Worm (Caenorhabditis elegans) whole organism, L1 larva: ENCODE data around the gene nhr-59.

ENCODE experiments used
- ama-1 ChIP-seq: fragments of 150-350 bp; optimal IDR thresholded peaks from 2 replicates; lab custom pipeline; 2014
- elt-2 ChIP-seq: sonication (generic microtip); optimal IDR thresholded peaks from 2 replicates; lab custom pipeline; 2016; ENCODE audit warnings: missing genetic modification characterization, mild to moderate bottlenecking, inconsistent platforms, missing compliant biosample characterization, missing genetic modification reagents
- fkh-4 ChIP-seq: sonication (generic microtip); optimal IDR thresholded peaks from 2 replicates; lab custom pipeline; 2016; ENCODE audit warnings: missing compliant biosample characterization, missing genetic modification characterization, borderline replicate concordance
- lin-13 ChIP-seq: fragments of 150-350 bp; optimal IDR thresholded peaks from 2 replicates; lab custom pipeline; 2014; ENCODE audit warnings: missing biosample characterization, missing genetic modification reagents, missing genetic modification characterization
- lin-39 ChIP-seq: fragments of 150-350 bp; optimal IDR thresholded peaks from 2 replicates; lab custom pipeline; 2014; ENCODE audit warnings: missing biosample characterization, missing genetic modification reagents, missing genetic modification characterization
- nhr-237 ChIP-seq: fragments of 150-350 bp; optimal IDR thresholded peaks from 2 replicates; lab custom pipeline; 2014; ENCODE audit warnings: missing biosample characterization, missing genetic modification characterization
- nhr-85 ChIP-seq: sonication (generic microtip); peaks from one replicate; lab custom pipeline; 2016; ENCODE audit warnings: missing genetic modification characterization, inconsistent platforms, missing compliant biosample characterization
- pqm-1 ChIP-seq: sonication (generic microtip); optimal IDR thresholded peaks from 3 replicates; lab custom pipeline; 2017; ENCODE audit warnings: missing biosample characterization, missing genetic modification characterization
- sptf-1 ChIP-seq: fragments of 150-350 bp; optimal IDR thresholded peaks from 2 replicates; lab custom pipeline; 2014; ENCODE audit warnings: missing biosample characterization, missing genetic modification characterization

DNA sequence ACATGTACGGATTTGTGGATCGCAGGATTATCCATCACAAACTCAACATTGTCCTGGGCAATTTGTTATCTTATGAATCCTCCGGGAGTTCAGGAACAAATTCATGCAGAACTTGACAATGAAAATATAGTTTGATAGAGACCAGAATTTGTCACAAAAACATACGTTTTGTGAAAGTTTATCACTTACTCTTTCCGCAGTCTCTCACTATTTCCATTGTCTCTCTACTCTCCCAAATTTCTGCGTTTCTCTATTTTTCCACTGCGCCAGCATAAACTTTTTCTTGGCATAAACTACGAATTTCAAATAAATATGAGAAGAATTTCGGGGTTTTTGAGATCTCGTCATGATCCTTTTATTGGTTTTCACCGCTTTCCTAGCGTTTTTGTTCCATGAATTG lies 35.4 kb downstream of the nhr-59 start, which contains the start of gene cyp-33C3:
- TF ChIP-seq nhr-85 (no peak), elt-2 (tag; lab: Kevin White, UChicago) (no peak), lin-13 (GFP tag; lab: Kevin White, UChicago) (no peak), lin-39 (tag; lab: Kevin White, UChicago) (no peak), pqm-1 (tag; lab: Kevin White, UChicago) (no peak), sptf-1 (tag; lab: Kevin White, UChicago) (no peak), ama-1 (lab: Kevin White, UChicago) (no peak), nhr-237 (tag; lab: Kevin White, UChicago) (no peak), fkh-4 (tag; lab: Kevin White, UChicago) (no peak)
